Fruit fly (Drosophila melanogaster) whole organism, pupa: Measurements from ENCODE around the gene Acam.

ENCODE experiments used
- CG10348 ChIP-seq: fragments of 200-800 bp; sonication (Bioruptor generic); IDR thresholded peaks from 2 replicates; pipeline ENCODE4 v1.3.6; 2022; ENCODE audit warnings: missing biosample characterization, missing genetic modification characterization
- CG12605 ChIP-seq: fragments of 200-800 bp; sonication (Bioruptor generic); IDR thresholded peaks from 2 replicates; pipeline ENCODE4 v1.3.6; 2022; ENCODE audit warnings: missing biosample characterization, missing genetic modification characterization
- CG13204 ChIP-seq: fragments of 200-800 bp; sonication (Bioruptor generic); optimal IDR thresholded peaks from 2 replicates; lab custom pipeline; 2018; ENCODE audit warnings: missing biosample characterization, mild to moderate bottlenecking, missing genetic modification characterization, moderate library complexity
- CG14655 ChIP-seq: fragments of 200-800 bp; sonication (Bioruptor generic); optimal IDR thresholded peaks from 3 replicates; lab custom pipeline; 2017; ENCODE audit warnings: mild to moderate bottlenecking, missing biosample characterization, missing genetic modification reagents, missing genetic modification characterization
- CG15710 ChIP-seq: fragments of 200-800 bp; sonication (Bioruptor generic); optimal IDR thresholded peaks from 2 replicates; lab custom pipeline; 2018; ENCODE audit warnings: missing biosample characterization, mild to moderate bottlenecking, missing genetic modification characterization, moderate library complexity
- CG17806 ChIP-seq: fragments of 200-800 bp; sonication (Bioruptor generic); optimal IDR thresholded peaks from 2 replicates; lab custom pipeline; 2018; ENCODE audit warnings: missing biosample characterization, mild to moderate bottlenecking, missing genetic modification characterization, moderate library complexity
- CG32121 ChIP-seq: fragments of 200-800 bp; sonication (Bioruptor generic); IDR thresholded peaks from 2 replicates; pipeline ENCODE4 v1.3.6; 2022; ENCODE audit warnings: missing biosample characterization, missing genetic modification characterization
- CG34367 ChIP-seq: fragments of 200-800 bp; sonication (Bioruptor generic); optimal IDR thresholded peaks from 2 replicates; lab custom pipeline; 2018; ENCODE audit warnings: missing biosample characterization, mild to moderate bottlenecking, missing genetic modification characterization
- CG4496 ChIP-seq: fragments of 200-800 bp; sonication (Bioruptor generic); IDR thresholded peaks from 3 replicates; pipeline ENCODE4 v1.3.6; 2022; ENCODE audit warnings: missing biosample characterization, missing genetic modification characterization
- CG8159 ChIP-seq: fragments of 200-800 bp; sonication (Bioruptor generic); optimal IDR thresholded peaks from 3 replicates; lab custom pipeline; 2018; ENCODE audit warnings: missing biosample characterization, mild to moderate bottlenecking, missing genetic modification characterization, moderate library complexity
- CG8301 ChIP-seq: fragments of 200-800 bp; sonication (Bioruptor generic); optimal IDR thresholded peaks from 2 replicates; lab custom pipeline; 2018; ENCODE audit warnings: missing biosample characterization, mild to moderate bottlenecking, missing genetic modification characterization
- CG9948 ChIP-seq: fragments of 200-800 bp; sonication (Bioruptor generic); optimal IDR thresholded peaks from 2 replicates; lab custom pipeline; 2018; ENCODE audit warnings: missing biosample characterization, mild to moderate bottlenecking, missing genetic modification characterization, moderate library complexity
- D1 ChIP-seq: fragments of 200-800 bp; sonication (Bioruptor generic); optimal IDR thresholded peaks from 2 replicates; lab custom pipeline; 2018; ENCODE audit warnings: missing biosample characterization, mild to moderate bottlenecking, missing genetic modification characterization, moderate library complexity
- Ets98B ChIP-seq: fragments of 200-800 bp; sonication (Bioruptor generic); IDR thresholded peaks from 2 replicates; pipeline ENCODE4 v1.3.6; 2022; ENCODE audit warnings: missing biosample characterization, missing genetic modification characterization
- Pif1A ChIP-seq: fragments of 200-800 bp; sonication (Bioruptor generic); optimal IDR thresholded peaks from 3 replicates; lab custom pipeline; 2016; ENCODE audit warnings: missing biosample characterization, missing genetic modification characterization
- Pif1B ChIP-seq: fragments of 200-800 bp; sonication (Bioruptor generic); optimal IDR thresholded peaks from 3 replicates; lab custom pipeline; 2016; ENCODE audit warnings: missing biosample characterization, missing genetic modification characterization
- Snoo ChIP-seq: fragments of 200-800 bp; sonication (Bioruptor generic); optimal IDR thresholded peaks from 3 replicates; lab custom pipeline; 2017; ENCODE audit warnings: missing biosample characterization, mild to moderate bottlenecking, missing genetic modification characterization, inconsistent platforms
- fd96Ca ChIP-seq: fragments of 200-800 bp; sonication (Bioruptor generic); IDR thresholded peaks from 3 replicates; pipeline ENCODE4 v1.3.6; 2022; ENCODE audit warnings: missing biosample characterization, missing genetic modification characterization
- gl ChIP-seq: fragments of 200-800 bp; sonication (Bioruptor generic); optimal IDR thresholded peaks from 2 replicates; lab custom pipeline; 2018; ENCODE audit warnings: missing biosample characterization, mild to moderate bottlenecking, missing genetic modification characterization
- rn ChIP-seq: fragments of 200-800 bp; sonication (Bioruptor generic); IDR thresholded peaks from 2 replicates; pipeline ENCODE4 v1.3.6; 2022; ENCODE audit warnings: missing biosample characterization, missing genetic modification characterization

Acam gene

dm6 chr3R:25831799-25832280 lies 20.1 kb downstream of the Acam start, which contains the start of the genes Mst57Da and alpha4GT2:
TSS of gene Mst57Da (minus strand) at chr3R:25831899.
TSS of gene alpha4GT2 (plus strand) at chr3R:25832230.
- no peak for TF ChIP-seq CG15710
- no peak for TF ChIP-seq Pif1B (GFP tag; lab: Kevin White, UChicago)
- TF ChIP-seq fd96Ca (GFP tag; lab: Robert Waterston, UW) = no peak
- TF ChIP-seq CG32121 = no peak
- no peak for TF ChIP-seq CG10348 (GFP tag; lab: Robert Waterston, UW)
- no peak for TF ChIP-seq CG12605 (GFP tag; lab: Robert Waterston, UW)
- TF ChIP-seq rn (GFP tag; lab: Robert Waterston, UW) = no peak
- TF ChIP-seq CG34367 (tag; lab: Kevin White, UChicago) = no peak
- TF ChIP-seq CG8301 = no peak
- no peak for TF ChIP-seq Ets98B
- TF ChIP-seq CG9948 (tag; lab: Kevin White, UChicago) = no peak
- TF ChIP-seq CG13204 = no peak
- TF ChIP-seq CG8159 (tag; lab: Kevin White, UChicago) = no peak
- no peak for TF ChIP-seq CG17806
- TF ChIP-seq CG14655 (GFP tag; lab: Kevin White, UChicago) = no peak
- TF ChIP-seq Snoo = no peak
- no peak for TF ChIP-seq Pif1A (GFP tag; lab: Kevin White, UChicago)
- TF ChIP-seq gl = no peak

dm6 chr3R:25851224-25851682 lies 39.5 kb downstream of the Acam start, which contains the start of the genes CG14545 and CG5886:
TSS of gene CG14545 (minus strand) at chr3R:25851291.
TSS of gene CG5886 (plus strand) at chr3R:25851632.
- TF ChIP-seq CG8301 (no peak), CG4496 (GFP tag; lab: Robert Waterston, UW) (no peak), CG14655 (GFP tag; lab: Kevin White, UChicago) (no peak), CG8159 (tag; lab: Kevin White, UChicago) (no peak), D1 (tag; lab: Kevin White, UChicago) (no peak), fd96Ca (GFP tag; lab: Robert Waterston, UW) (no peak), Pif1A (GFP tag; lab: Kevin White, UChicago) (no peak), CG32121 (no peak), CG15710 (no peak), gl (no peak), Snoo (no peak), CG9948 (tag; lab: Kevin White, UChicago) (no peak), rn (GFP tag; lab: Robert Waterston, UW) (no peak)

DNA sequence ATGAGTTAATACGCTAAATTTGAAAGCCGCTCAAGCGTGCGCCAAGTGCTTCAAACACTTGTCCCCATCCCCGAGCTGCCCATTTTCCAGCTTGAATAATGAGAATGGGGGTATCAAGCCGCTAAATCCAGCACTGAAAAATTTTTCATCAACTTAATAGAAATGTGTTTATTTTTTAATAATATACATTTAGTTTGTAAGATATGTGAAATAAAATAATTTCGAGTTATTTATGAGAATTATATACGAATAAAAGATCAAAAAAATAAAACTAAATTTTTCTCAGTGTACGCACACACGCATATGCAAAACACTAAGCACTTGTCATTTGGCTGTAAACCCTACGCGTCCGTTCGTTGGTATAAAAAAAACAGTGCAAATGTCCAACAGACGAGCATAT lies 43.1 kb downstream of the Acam start:
- TF ChIP-seq CG10348 (GFP tag; lab: Robert Waterston, UW) (no peak), CG32121 (0 out of 2 replicates have a peak, but pooled peaks have one; percentile 26), Snoo (no peak), Ets98B (0 out of 2 replicates have a peak, but pooled peaks have one; percentile 14), CG8159 (tag; lab: Kevin White, UChicago) (peak; percentile 31), CG13204 (no peak), CG17806 (peak; percentile 38), CG15710 (peak; percentile 0), gl (no peak)

DNA sequence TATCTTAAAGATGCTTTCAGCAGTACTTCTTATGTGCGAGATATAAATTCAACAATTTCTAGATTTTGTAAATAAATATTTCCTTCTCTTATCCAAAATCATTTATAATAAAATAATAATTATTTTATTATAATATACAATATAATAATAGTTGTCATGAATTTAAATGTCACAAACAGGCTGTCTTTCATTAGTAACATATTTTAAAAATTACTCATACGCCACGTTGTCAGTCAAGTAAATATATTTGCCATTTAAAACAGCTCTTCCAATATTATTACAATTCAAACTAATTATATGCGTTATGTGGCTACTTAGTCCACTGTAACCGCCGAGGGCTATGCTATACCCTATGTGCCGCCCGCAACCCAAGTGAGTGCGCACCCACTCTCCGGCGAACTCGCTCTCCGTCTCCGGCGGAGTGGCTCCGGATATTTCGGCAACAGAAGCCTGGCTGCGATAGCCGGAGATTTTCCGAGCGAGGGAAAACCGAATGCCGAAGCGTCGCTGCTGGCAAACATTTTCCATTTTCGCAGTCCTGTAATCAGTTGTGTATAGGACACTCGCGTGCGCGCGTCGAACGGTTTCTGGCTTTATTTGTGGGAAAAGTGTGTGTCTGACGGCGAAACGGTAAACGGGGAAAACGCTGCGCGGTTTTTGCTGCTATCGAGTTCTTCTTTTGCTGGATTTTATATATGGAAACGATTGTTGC lies 44.0 kb downstream of the Acam start, which contains the start of gene CG5890:
TSS of gene CG5890 (plus strand) at position 561 of the 712 bp plus-strand sequence.
- TF ChIP-seq CG8301 (peak; percentile 9), D1 (tag; lab: Kevin White, UChicago) (no peak), CG8159 (tag; lab: Kevin White, UChicago) (peak; percentile 49), CG10348 (GFP tag; lab: Robert Waterston, UW) (no peak), Ets98B (no peak), CG9948 (tag; lab: Kevin White, UChicago) (no peak), CG14655 (GFP tag; lab: Kevin White, UChicago) (peak; percentile 39), CG15710 (no peak)
